Fruit fly (Drosophila melanogaster) whole organism, adult: ENCODE data around the gene repo.

Experiments
- CG33017 ChIP-seq: fragments of 200-800 bp; sonication (Bioruptor generic); optimal IDR thresholded peaks from 2 replicates; lab custom pipeline; 2018; ENCODE audit warnings: missing biosample characterization, mild to moderate bottlenecking, missing genetic modification characterization, moderate library complexity
- CG7045 ChIP-seq: fragments of 200-800 bp; sonication (Bioruptor generic); optimal IDR thresholded peaks from 2 replicates; lab custom pipeline; 2017; ENCODE audit warnings: missing biosample characterization, mild to moderate bottlenecking, missing genetic modification characterization
- Mnt ChIP-seq: fragments of 200-800 bp; sonication (Bioruptor generic); optimal IDR thresholded peaks from 2 replicates; lab custom pipeline; 2016; ENCODE audit warnings: missing biosample characterization, mild to moderate bottlenecking, missing genetic modification characterization
- kay ChIP-seq: fragments of 200-800 bp; sonication (Bioruptor generic); peaks from one replicate; lab custom pipeline; 2016; ENCODE audit warnings: missing biosample characterization, missing genetic modification characterization, borderline replicate concordance

DNA sequence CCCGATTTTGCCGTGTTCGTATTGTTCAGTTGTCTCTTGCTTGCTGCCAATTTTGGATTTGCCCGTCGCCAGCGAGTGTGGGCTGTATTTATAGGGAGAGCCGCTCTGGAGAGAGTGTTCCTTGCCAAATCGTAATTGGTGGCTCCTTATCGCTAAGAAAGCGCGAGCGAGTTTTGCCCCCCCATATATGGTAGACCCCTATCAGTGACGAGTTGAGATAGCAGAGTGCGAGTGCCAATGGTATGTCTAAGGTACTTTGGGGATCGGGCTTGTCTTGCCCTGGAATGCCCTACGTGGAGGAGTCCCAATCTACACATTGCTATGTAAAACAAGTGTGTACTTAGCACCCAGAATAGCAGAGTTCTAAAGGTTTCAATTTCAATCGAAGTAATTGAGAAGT, 43.5 kb downstream of the repo start, which contains the start of gene CG7142:
- TF ChIP-seq kay (peak; percentile 34), CG33017 (tag; lab: Kevin White, UChicago) (peak; percentile 18), CG7045 (no peak), Mnt (GFP tag; lab: Kevin White, UChicago) (peak; percentile 12)
